Worm (Caenorhabditis elegans) whole organism, L3 larva: ENCODE measurements around the gene C02F5.5.

Source experiments
- R02D3.7 ChIP-seq: fragments of 150-350 bp; optimal IDR thresholded peaks from 2 replicates; lab custom pipeline; 2014; ENCODE audit warnings: missing biosample characterization, missing genetic modification characterization
- ZK546.5 ChIP-seq: sonication (generic microtip); optimal IDR thresholded peaks from 2 replicates; lab custom pipeline; 2017; ENCODE audit warnings: missing biosample characterization, missing genetic modification characterization
- aly-2 ChIP-seq: fragments of 150-350 bp; optimal IDR thresholded peaks from 2 replicates; lab custom pipeline; 2014; ENCODE audit warnings: missing biosample characterization, missing genetic modification characterization
- ama-1 ChIP-seq: fragments of 150-350 bp; optimal IDR thresholded peaks from 2 replicates; lab custom pipeline; 2018
- ceh-28 ChIP-seq: fragments of 150-350 bp; optimal IDR thresholded peaks from 2 replicates; lab custom pipeline; 2014; ENCODE audit warnings: missing biosample characterization, missing genetic modification reagents, missing genetic modification characterization
- ceh-82 ChIP-seq: fragments of 150-350 bp; optimal IDR thresholded peaks from 2 replicates; lab custom pipeline; 2014; ENCODE audit warnings: missing biosample characterization, missing genetic modification characterization
- daf-12 ChIP-seq: fragments of 150-350 bp; optimal IDR thresholded peaks from 2 replicates; lab custom pipeline; 2014; ENCODE audit warnings: missing biosample characterization, missing genetic modification reagents, missing genetic modification characterization
- egl-5 ChIP-seq: fragments of 150-350 bp; optimal IDR thresholded peaks from 2 replicates; lab custom pipeline; 2017; ENCODE audit warnings: missing biosample characterization, missing genetic modification reagents, missing genetic modification characterization, inconsistent platforms
- elt-1 ChIP-seq: fragments of 150-350 bp; optimal IDR thresholded peaks from 2 replicates; lab custom pipeline; 2014; ENCODE audit warnings: missing biosample characterization, missing genetic modification characterization
- elt-2 ChIP-seq: sonication (generic microtip); optimal IDR thresholded peaks from 2 replicates; lab custom pipeline; 2016; ENCODE audit warnings: missing genetic modification reagents, mild to moderate bottlenecking, missing genetic modification characterization, missing compliant biosample characterization
- eor-1 ChIP-seq, 2 experiments: fragments of 150-350 bp; optimal IDR thresholded peaks; 2 replicates each; lab custom pipeline; 2014 to 2018; ENCODE audit warnings: missing biosample characterization in 2 of 2, missing genetic modification characterization in 2 of 2
- fkh-10 ChIP-seq: sonication (generic microtip); optimal IDR thresholded peaks from 2 replicates; lab custom pipeline; 2017; ENCODE audit warnings: missing biosample characterization, missing genetic modification reagents, missing genetic modification characterization
- fkh-2 ChIP-seq: fragments of 150-350 bp; optimal IDR thresholded peaks from 2 replicates; lab custom pipeline; 2014; ENCODE audit warnings: missing biosample characterization, missing genetic modification reagents, missing genetic modification characterization
- hmg-11 ChIP-seq: sonication (generic microtip); optimal IDR thresholded peaks from 2 replicates; lab custom pipeline; 2016; ENCODE audit warnings: missing genetic modification characterization, missing compliant biosample characterization
- lin-15B ChIP-seq: fragments of 150-350 bp; optimal IDR thresholded peaks from 2 replicates; lab custom pipeline; 2014; ENCODE audit warnings: missing biosample characterization, missing genetic modification characterization
- lin-39 ChIP-seq: fragments of 150-350 bp; optimal IDR thresholded peaks from 2 replicates; lab custom pipeline; 2018; ENCODE audit warnings: missing biosample characterization, missing genetic modification reagents, missing genetic modification characterization
- lsy-12 ChIP-seq: sonication (generic microtip); optimal IDR thresholded peaks from 2 replicates; lab custom pipeline; 2016; ENCODE audit warnings: mild to moderate bottlenecking, missing genetic modification characterization, missing compliant biosample characterization
- mdl-1 ChIP-seq: fragments of 150-350 bp; optimal IDR thresholded peaks from 2 replicates; lab custom pipeline; 2014; ENCODE audit warnings: missing biosample characterization, missing genetic modification characterization
- mml-1 ChIP-seq: fragments of 150-350 bp; sonication (generic microtip); optimal IDR thresholded peaks from 3 replicates; lab custom pipeline; 2014; ENCODE audit warnings: missing biosample characterization, missing genetic modification characterization
- nfya-1 ChIP-seq: sonication (generic microtip); optimal IDR thresholded peaks from 2 replicates; lab custom pipeline; 2017; ENCODE audit warnings: missing genetic modification characterization, mild to moderate bottlenecking, missing compliant biosample characterization, antibody characterized with exemption, moderate library complexity; ENCODE audit not compliant: insufficient read depth
- nhr-11 ChIP-seq: fragments of 150-350 bp; optimal IDR thresholded peaks from 2 replicates; lab custom pipeline; 2014; ENCODE audit warnings: missing biosample characterization, missing genetic modification characterization
- nhr-23 ChIP-seq: fragments of 150-350 bp; optimal IDR thresholded peaks from 2 replicates; lab custom pipeline; 2014; ENCODE audit warnings: missing biosample characterization, missing genetic modification reagents, missing genetic modification characterization
- nhr-25 ChIP-seq: sonication (generic microtip); optimal IDR thresholded peaks from 2 replicates; lab custom pipeline; 2017; ENCODE audit warnings: missing biosample characterization, missing genetic modification characterization
- nhr-28 ChIP-seq: fragments of 150-350 bp; optimal IDR thresholded peaks from 2 replicates; lab custom pipeline; 2014; ENCODE audit warnings: missing biosample characterization, missing genetic modification characterization
- nhr-43 ChIP-seq: sonication (generic microtip); optimal IDR thresholded peaks from 2 replicates; lab custom pipeline; 2016; ENCODE audit warnings: mild to moderate bottlenecking, missing genetic modification characterization, missing compliant biosample characterization; ENCODE audit not compliant: poor library complexity, severe bottlenecking
- nhr-67 ChIP-seq: fragments of 150-350 bp; optimal IDR thresholded peaks from 2 replicates; lab custom pipeline; 2014; ENCODE audit warnings: missing biosample characterization, missing genetic modification characterization
- nhr-77 ChIP-seq: fragments of 150-350 bp; optimal IDR thresholded peaks from 2 replicates; lab custom pipeline; 2014; ENCODE audit warnings: missing biosample characterization, missing genetic modification characterization
- pha-4 ChIP-seq: fragments of 150-350 bp; optimal IDR thresholded peaks from 2 replicates; lab custom pipeline; 2014; ENCODE audit warnings: missing biosample characterization, missing genetic modification reagents, missing genetic modification characterization
- pqm-1 ChIP-seq: fragments of 150-350 bp; optimal IDR thresholded peaks from 2 replicates; lab custom pipeline; 2017; ENCODE audit warnings: missing biosample characterization, missing genetic modification characterization, inconsistent platforms
- sea-2 ChIP-seq: fragments of 150-350 bp; sonication (generic microtip); optimal IDR thresholded peaks from 4 replicates; lab custom pipeline; 2014; ENCODE audit warnings: missing biosample characterization, missing genetic modification reagents, missing genetic modification characterization
- skn-1 ChIP-seq: fragments of 150-350 bp; optimal IDR thresholded peaks from 2 replicates; lab custom pipeline; 2014; ENCODE audit warnings: missing biosample characterization, missing genetic modification characterization
- snpc-4 ChIP-seq: fragments of 150-350 bp; optimal IDR thresholded peaks from 2 replicates; lab custom pipeline; 2014; ENCODE audit warnings: missing biosample characterization, missing genetic modification characterization
- tbx-2 ChIP-seq: sonication (generic microtip); optimal IDR thresholded peaks from 2 replicates; lab custom pipeline; 2016; ENCODE audit warnings: mild to moderate bottlenecking, missing genetic modification characterization, missing compliant biosample characterization
- unc-39 ChIP-seq: sonication (generic microtip); optimal IDR thresholded peaks from 4 replicates; lab custom pipeline; 2017; ENCODE audit warnings: missing biosample characterization, missing genetic modification characterization
- zag-1 ChIP-seq: fragments of 150-350 bp; optimal IDR thresholded peaks from 2 replicates; lab custom pipeline; 2014; ENCODE audit warnings: missing biosample characterization, missing genetic modification characterization
- ztf-4 ChIP-seq: fragments of 150-350 bp; optimal IDR thresholded peaks from 2 replicates; lab custom pipeline; 2014; ENCODE audit warnings: missing biosample characterization, missing genetic modification characterization

Gene C02F5.5

ce11 chrIII:8240247-8240646 lies 4.3 kb downstream of the C02F5.5 start:
- TF ChIP-seq pqm-1 (tag; lab: Kevin White, UChicago) (peak; percentile 83), elt-2 (tag; lab: Kevin White, UChicago) (peak; percentile 57), ama-1 (lab: Kevin White, UChicago) (no peak), nhr-43 (tag; lab: Kevin White, UChicago) (no peak), R02D3.7 (tag; lab: Kevin White, UChicago) (no peak), lin-39 (no peak), nhr-67 (no peak)

- TF ChIP-seq snpc-4: no peak
- TF ChIP-seq lsy-12 (tag; lab: Kevin White, UChicago): no peak
- no peak for TF ChIP-seq nhr-23 (tag; lab: Kevin White, UChicago)
- no peak for TF ChIP-seq mdl-1 (tag; lab: Kevin White, UChicago)
- TF ChIP-seq nhr-67: no peak
- TF ChIP-seq pqm-1 (tag; lab: Kevin White, UChicago): no peak
- TF ChIP-seq egl-5 (tag; lab: Kevin White, UChicago): no peak
- no peak for TF ChIP-seq elt-2 (tag; lab: Kevin White, UChicago)
Observed at ce11 chrIII:8240948-8241347, 5.0 kb downstream of the C02F5.5 start.

ce11 chrIII:8242809-8243208 lies 6.8 kb downstream of the C02F5.5 start, which contains the start of gene C02F5.12:
C02F5.12 (minus strand) TSS chrIII:8243029.
- TF ChIP-seq pha-4: peak; percentile 72
- no peak for TF ChIP-seq ztf-4 (tag; lab: Kevin White, UChicago)
- TF ChIP-seq nfya-1 (tag; lab: Kevin White, UChicago): peak; percentile 59
- TF ChIP-seq elt-2 (tag; lab: Kevin White, UChicago): peak; percentile 43
- TF ChIP-seq nhr-25 (tag; lab: Kevin White, UChicago): peak; percentile 26
- TF ChIP-seq hmg-11: peak; percentile 24
- peak; percentile 17 for TF ChIP-seq nhr-23 (tag; lab: Kevin White, UChicago)
- peak; percentile 22 for TF ChIP-seq pqm-1 (tag; lab: Kevin White, UChicago)
- no peak for TF ChIP-seq ceh-28
- TF ChIP-seq ama-1 (lab: Kevin White, UChicago): peak; percentile 80
- TF ChIP-seq sea-2 (GFP tag; lab: Kevin White, UChicago): no peak
- no peak for TF ChIP-seq fkh-2 (tag; lab: Kevin White, UChicago)
- TF ChIP-seq aly-2: no peak
- peak; percentile 4 for TF ChIP-seq lsy-12 (tag; lab: Kevin White, UChicago)
- no peak for TF ChIP-seq tbx-2 (tag; lab: Kevin White, UChicago)
- TF ChIP-seq egl-5 (tag; lab: Kevin White, UChicago): no peak

ce11 chrIII:8244052-8244451 lies 8.1 kb downstream of the C02F5.5 start, which contains the start of the genes pbs-6 and cids-1:
pbs-6 (minus strand) TSS chrIII:8244092.
cids-1 (plus strand) TSS chrIII:8244445.
- TF ChIP-seq daf-12 (tag; lab: Kevin White, UChicago): no peak
- TF ChIP-seq ztf-4 (tag; lab: Kevin White, UChicago): no peak
- no peak for TF ChIP-seq mml-1
- no peak for TF ChIP-seq nhr-28 (tag; lab: Kevin White, UChicago)
- no peak for TF ChIP-seq nhr-77 (tag; lab: Kevin White, UChicago)
- TF ChIP-seq zag-1 (tag; lab: Kevin White, UChicago): no peak
- TF ChIP-seq unc-39 (tag; lab: Kevin White, UChicago): no peak
- TF ChIP-seq fkh-10 (GFP tag; lab: Kevin White, UChicago): no peak
- TF ChIP-seq nhr-11 (tag; lab: Kevin White, UChicago): no peak
- TF ChIP-seq sea-2 (GFP tag; lab: Kevin White, UChicago): no peak
- TF ChIP-seq elt-1 (tag; lab: Kevin White, UChicago): no peak
- no peak for TF ChIP-seq nhr-43 (tag; lab: Kevin White, UChicago)
- peak; percentile 44 for TF ChIP-seq skn-1 (tag; lab: Kevin White, UChicago)
- TF ChIP-seq eor-1 (tag; optimal IDR thresholded peaks at IDR 0.05; lab: Kevin White, UChicago): no peak
- no peak for TF ChIP-seq nhr-67
- no peak for TF ChIP-seq ZK546.5 (tag; lab: Kevin White, UChicago)
- no peak for TF ChIP-seq elt-2 (tag; lab: Kevin White, UChicago)
- peak; percentile 5 for TF ChIP-seq pha-4
- no peak for TF ChIP-seq pqm-1 (tag; lab: Kevin White, UChicago)
- TF ChIP-seq fkh-2 (tag; lab: Kevin White, UChicago): no peak
- TF ChIP-seq lsy-12 (tag; lab: Kevin White, UChicago): no peak
- TF ChIP-seq ama-1 (lab: Kevin White, UChicago): no peak
- TF ChIP-seq lin-15B (tag; lab: Kevin White, UChicago): peak; percentile 27
- TF ChIP-seq nfya-1 (tag; lab: Kevin White, UChicago): peak; percentile 36
- no peak for TF ChIP-seq hmg-11
- no peak for TF ChIP-seq ceh-82
